Fruit fly (Drosophila melanogaster) whole organism, embryonic: ENCODE data around the gene ebi.

ENCODE experiments used
- CG10147 ChIP-seq: fragments of 200-800 bp; sonication (Bioruptor generic); optimal IDR thresholded peaks from 2 replicates; lab custom pipeline; 2019; ENCODE audit warnings: missing biosample characterization, mild to moderate bottlenecking, missing genetic modification characterization, moderate library complexity
- CG1024 ChIP-seq: fragments of 200-800 bp; sonication (Bioruptor generic); IDR thresholded peaks from 2 replicates; pipeline ENCODE4 v1.3.6; 2022; ENCODE audit warnings: missing biosample characterization, missing genetic modification characterization
- CG11085 ChIP-seq: fragments of 200-800 bp; sonication (Bioruptor generic); IDR thresholded peaks from 2 replicates; pipeline ENCODE4 v1.3.6; 2022; ENCODE audit warnings: missing biosample characterization, missing genetic modification characterization
- CG11695 ChIP-seq: fragments of 200-800 bp; sonication (Bioruptor generic); IDR thresholded peaks from 3 replicates; pipeline ENCODE4 v1.3.6; 2022; ENCODE audit warnings: missing biosample characterization, missing genetic modification characterization
- CG12391 ChIP-seq: fragments of 200-800 bp; sonication (Bioruptor generic); optimal IDR thresholded peaks from 3 replicates; lab custom pipeline; 2018; ENCODE audit warnings: missing biosample characterization, mild to moderate bottlenecking, missing genetic modification characterization, moderate library complexity
- CG14014 ChIP-seq: fragments of 200-800 bp; sonication (Bioruptor generic); IDR thresholded peaks from 2 replicates; pipeline ENCODE4 v1.3.6; 2022; ENCODE audit warnings: missing biosample characterization, missing genetic modification characterization
- CG15011 ChIP-seq: fragments of 200-800 bp; sonication (Bioruptor generic); optimal IDR thresholded peaks from 3 replicates; lab custom pipeline; 2018; ENCODE audit warnings: missing biosample characterization, mild to moderate bottlenecking, missing genetic modification characterization
- CG16813 ChIP-seq: fragments of 200-800 bp; sonication (Bioruptor generic); IDR thresholded peaks from 3 replicates; pipeline ENCODE4 v1.3.6; 2022; ENCODE audit warnings: missing biosample characterization, missing genetic modification characterization; ENCODE audit not compliant: partially characterized antibody
- CG32532 ChIP-seq: fragments of 200-800 bp; sonication (Bioruptor generic); IDR thresholded peaks from 2 replicates; pipeline ENCODE4 v1.3.6; 2022; ENCODE audit warnings: missing biosample characterization, missing genetic modification characterization
- CG4820 ChIP-seq: fragments of 200-800 bp; sonication (Bioruptor generic); optimal IDR thresholded peaks from 3 replicates; lab custom pipeline; 2016; ENCODE audit warnings: missing biosample characterization, missing genetic modification characterization
- CG8765 ChIP-seq: fragments of 200-800 bp; sonication (Bioruptor generic); IDR thresholded peaks from 2 replicates; pipeline ENCODE4 v1.3.6; 2022; ENCODE audit warnings: missing biosample characterization, missing genetic modification characterization
- CG9609 ChIP-seq: fragments of 200-800 bp; sonication (Bioruptor generic); optimal IDR thresholded peaks from 3 replicates; lab custom pipeline; 2016; ENCODE audit warnings: missing biosample characterization, missing genetic modification characterization
- CG9817 ChIP-seq: fragments of 200-800 bp; sonication (Bioruptor generic); optimal IDR thresholded peaks from 2 replicates; lab custom pipeline; 2018; ENCODE audit warnings: missing biosample characterization, mild to moderate bottlenecking, missing genetic modification characterization, moderate library complexity
- Dref ChIP-seq: fragments of 200-800 bp; sonication (Bioruptor generic); IDR thresholded peaks from 2 replicates; pipeline ENCODE4 v1.3.6; 2022; ENCODE audit warnings: missing biosample characterization, missing genetic modification characterization
- E2f2 ChIP-seq: fragments of 200-800 bp; sonication (Bioruptor generic); IDR thresholded peaks from 2 replicates; pipeline ENCODE4 v1.3.6; 2022; ENCODE audit warnings: missing biosample characterization, missing genetic modification characterization
- Eip74EF ChIP-seq, 2 experiments: fragments of 200-800 bp in 1 of 2; fragments of >200 bp in 1 of 2; sonication (Bioruptor generic) in 1 of 2; optimal IDR thresholded peaks; 2 replicates each; lab custom pipeline; 2017 to 2019; ENCODE audit warnings: missing biosample characterization in 2 of 2, missing genetic modification characterization in 2 of 2, mild to moderate bottlenecking in 1 of 2, moderate library complexity in 1 of 2
- Fer2 ChIP-seq: fragments of 200-800 bp; sonication (Bioruptor generic); optimal IDR thresholded peaks from 2 replicates; lab custom pipeline; 2018; ENCODE audit warnings: missing biosample characterization, mild to moderate bottlenecking, missing genetic modification characterization, moderate library complexity
- H2.0 ChIP-seq: fragments of 200-800 bp; sonication (Bioruptor generic); IDR thresholded peaks from 2 replicates; pipeline ENCODE4 v1.3.6; 2022; ENCODE audit warnings: missing biosample characterization, missing genetic modification characterization
- HLH3B ChIP-seq: fragments of 200-800 bp; sonication (Bioruptor generic); IDR thresholded peaks from 2 replicates; pipeline ENCODE4 v1.3.6; 2022; ENCODE audit warnings: missing biosample characterization, missing genetic modification characterization
- HLH54F ChIP-seq: fragments of 200-800 bp; sonication (Bioruptor generic); optimal IDR thresholded peaks from 3 replicates; lab custom pipeline; 2016; ENCODE audit warnings: missing biosample characterization, missing genetic modification characterization
- Hand ChIP-seq: fragments of 200-800 bp; sonication (Bioruptor generic); optimal IDR thresholded peaks from 2 replicates; lab custom pipeline; 2017; ENCODE audit warnings: mild to moderate bottlenecking, missing biosample characterization, missing genetic modification reagents, missing genetic modification characterization
- Hmx ChIP-seq: fragments of 200-800 bp; sonication (Bioruptor generic); optimal IDR thresholded peaks from 2 replicates; lab custom pipeline; 2016; ENCODE audit warnings: missing biosample characterization, missing genetic modification characterization
- MBD-R2 ChIP-seq: fragments of 200-800 bp; sonication (Bioruptor generic); IDR thresholded peaks from 2 replicates; pipeline ENCODE4 v1.3.6; 2022; ENCODE audit warnings: missing biosample characterization, missing genetic modification characterization
- MESR4 ChIP-seq: fragments of 200-800 bp; sonication (Bioruptor generic); optimal IDR thresholded peaks from 2 replicates; lab custom pipeline; 2018; ENCODE audit warnings: missing biosample characterization, mild to moderate bottlenecking, missing genetic modification characterization, moderate library complexity
- Nf-YC ChIP-seq: fragments of 200-800 bp; optimal IDR thresholded peaks from 3 replicates; lab custom pipeline; 2019; ENCODE audit warnings: missing biosample characterization, mild to moderate bottlenecking, missing genetic modification characterization, moderate library complexity
- Taf1 ChIP-seq: fragments of 200-800 bp; sonication (Bioruptor generic); IDR thresholded peaks from 2 replicates; pipeline ENCODE4 v1.3.6; 2022; ENCODE audit warnings: missing biosample characterization, missing genetic modification characterization
- ase ChIP-seq: fragments of 200-800 bp; sonication (Bioruptor generic); IDR thresholded peaks from 3 replicates; pipeline ENCODE4 v1.3.6; 2022; ENCODE audit warnings: missing biosample characterization, missing genetic modification characterization
- bab2 ChIP-seq: fragments of 200-800 bp; sonication (Bioruptor generic); optimal IDR thresholded peaks from 2 replicates; lab custom pipeline; 2016; ENCODE audit warnings: missing biosample characterization, missing genetic modification characterization
- cato ChIP-seq: fragments of 200-800 bp; sonication (Bioruptor generic); optimal IDR thresholded peaks from 2 replicates; lab custom pipeline; 2016; ENCODE audit warnings: missing biosample characterization, missing genetic modification characterization, borderline replicate concordance
- caup ChIP-seq: fragments of 200-800 bp; sonication (Bioruptor generic); optimal IDR thresholded peaks from 3 replicates; lab custom pipeline; 2017; ENCODE audit warnings: missing biosample characterization, mild to moderate bottlenecking, missing genetic modification characterization, moderate library complexity; ENCODE audit not compliant: severe bottlenecking
- dimm ChIP-seq: fragments of 200-800 bp; sonication (Bioruptor generic); IDR thresholded peaks from 2 replicates; pipeline ENCODE4 v1.3.6; 2022; ENCODE audit warnings: missing biosample characterization, missing genetic modification characterization
- ewg ChIP-seq: fragments of 200-800 bp; sonication (Bioruptor generic); optimal IDR thresholded peaks from 3 replicates; lab custom pipeline; 2017; ENCODE audit warnings: mild to moderate bottlenecking, missing biosample characterization, missing genetic modification reagents, missing genetic modification characterization
- eyg ChIP-seq: fragments of 200-800 bp; sonication (Bioruptor generic); optimal IDR thresholded peaks from 3 replicates; lab custom pipeline; 2016; ENCODE audit warnings: missing biosample characterization, missing genetic modification characterization
- ftz-f1 ChIP-seq: fragments of 200-800 bp; sonication (Bioruptor generic); optimal IDR thresholded peaks from 2 replicates; lab custom pipeline; 2016; ENCODE audit warnings: missing biosample characterization, missing genetic modification characterization
- hbn ChIP-seq: fragments of 200-800 bp; sonication (Bioruptor generic); IDR thresholded peaks from 2 replicates; pipeline ENCODE4 v1.3.6; 2022; ENCODE audit warnings: missing biosample characterization, missing genetic modification characterization; ENCODE audit not compliant: partially characterized antibody
- ken ChIP-seq: fragments of 200-800 bp; sonication (Bioruptor generic); IDR thresholded peaks from 3 replicates; pipeline ENCODE4 v1.3.6; 2022; ENCODE audit warnings: missing biosample characterization, missing genetic modification characterization
- nau ChIP-seq: fragments of 200-800 bp; sonication (Bioruptor generic); optimal IDR thresholded peaks from 3 replicates; lab custom pipeline; 2017; ENCODE audit warnings: missing biosample characterization, mild to moderate bottlenecking, missing genetic modification characterization, missing genetic modification reagents
- org-1 ChIP-seq: fragments of 200-800 bp; sonication (Bioruptor generic); optimal IDR thresholded peaks from 2 replicates; lab custom pipeline; 2017; ENCODE audit warnings: missing biosample characterization, missing genetic modification characterization
- pfk ChIP-seq: fragments of 200-800 bp; sonication (Bioruptor generic); optimal IDR thresholded peaks from 2 replicates; lab custom pipeline; 2018; ENCODE audit warnings: missing biosample characterization, mild to moderate bottlenecking, missing genetic modification characterization, moderate library complexity
- pho ChIP-seq: fragments of 200-800 bp; sonication (Bioruptor generic); optimal IDR thresholded peaks from 2 replicates; lab custom pipeline; 2016; ENCODE audit warnings: missing biosample characterization, missing genetic modification characterization
- ro ChIP-seq: fragments of 200-800 bp; sonication (Bioruptor generic); IDR thresholded peaks from 2 replicates; pipeline ENCODE4 v1.3.6; 2022; ENCODE audit warnings: missing biosample characterization, missing genetic modification characterization
- sens-2 ChIP-seq: fragments of 200-800 bp; sonication (Bioruptor generic); IDR thresholded peaks from 2 replicates; pipeline ENCODE4 v1.3.6; 2022; ENCODE audit warnings: missing biosample characterization, missing genetic modification characterization
- sr ChIP-seq: fragments of 200-800 bp; sonication (Bioruptor generic); IDR thresholded peaks from 3 replicates; pipeline ENCODE4 v1.3.6; 2022; ENCODE audit warnings: missing biosample characterization, missing genetic modification characterization
- stc ChIP-seq: fragments of 200-800 bp; sonication (Bioruptor generic); IDR thresholded peaks from 2 replicates; pipeline ENCODE4 v1.3.6; 2022; ENCODE audit warnings: missing biosample characterization, missing genetic modification characterization
- tll ChIP-seq, 2 experiments: fragments of 200-800 bp in 1 of 2; fragments of >200 bp in 1 of 2; sonication (Bioruptor generic) in 1 of 2; optimal IDR thresholded peaks; 2 replicates each; lab custom pipeline; 2017 to 2019; ENCODE audit warnings: missing biosample characterization in 2 of 2, missing genetic modification characterization in 2 of 2, mild to moderate bottlenecking in 1 of 2, moderate library complexity in 1 of 2
- tup ChIP-seq: fragments of 200-800 bp; sonication (Bioruptor generic); optimal IDR thresholded peaks from 2 replicates; lab custom pipeline; 2016; ENCODE audit warnings: missing biosample characterization, mild to moderate bottlenecking, missing genetic modification characterization, moderate library complexity
- twi ChIP-seq: fragments of 200-800 bp; optimal IDR thresholded peaks from 2 replicates; lab custom pipeline; 2019; ENCODE audit warnings: missing biosample characterization, mild to moderate bottlenecking, missing genetic modification characterization, moderate library complexity
- vfl ChIP-seq: fragments of 200-800 bp; sonication (Bioruptor generic); optimal IDR thresholded peaks from 2 replicates; lab custom pipeline; 2016; ENCODE audit warnings: missing biosample characterization, missing genetic modification characterization
- zfh1 ChIP-seq: fragments of 200-800 bp; sonication (Bioruptor generic); IDR thresholded peaks from 3 replicates; pipeline ENCODE4 v1.3.6; 2022; ENCODE audit warnings: missing biosample characterization, missing genetic modification characterization

ebi gene

DNA sequence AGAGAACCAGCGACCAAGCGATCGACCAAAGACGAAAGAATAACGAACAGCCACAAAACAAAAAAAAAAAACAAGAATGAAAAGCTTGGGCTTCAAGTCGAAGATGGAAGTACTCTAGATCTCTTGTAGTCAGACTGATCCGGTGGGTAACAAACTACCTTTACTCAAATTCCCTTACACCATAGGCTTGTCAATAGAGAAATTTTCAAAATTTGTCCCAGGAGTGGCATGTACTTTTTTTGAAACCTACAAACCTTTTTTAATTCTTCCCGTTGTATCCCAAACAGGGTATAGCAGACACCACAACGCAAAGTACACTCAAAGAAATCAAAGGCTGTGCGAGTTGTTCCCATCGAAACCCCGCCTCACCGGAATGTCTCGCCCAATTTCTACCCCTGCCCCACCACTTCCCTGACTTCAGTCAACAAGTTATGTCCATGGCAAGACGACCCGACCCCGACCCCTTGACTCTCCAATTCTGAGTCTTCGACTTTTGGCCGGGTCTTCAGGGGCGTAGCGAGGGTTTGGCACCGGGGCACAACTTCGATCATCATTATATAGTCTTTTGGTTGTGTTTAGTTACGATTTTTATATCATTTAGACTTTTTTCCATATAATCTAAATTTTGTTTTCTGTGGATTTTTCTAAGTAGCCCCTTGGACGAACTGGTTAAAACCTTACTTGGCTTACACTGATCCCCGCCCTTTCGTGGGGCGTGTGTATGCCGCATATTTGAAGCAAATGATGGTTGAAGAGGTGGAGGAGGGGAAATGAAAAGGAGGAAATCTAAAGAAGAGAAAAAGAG is 15.0 kb downstream of the ebi start (continued):
- peak; percentile 62 for TF ChIP-seq CG12391 (tag; lab: Kevin White, UChicago)
- peak; percentile 62; the same call in 1 of the 3 replicates for TF ChIP-seq zfh1 (GFP tag; lab: Robert Waterston, UW)
- TF ChIP-seq ftz-f1, result no peak
- TF ChIP-seq dimm (GFP tag; lab: Robert Waterston, UW), result no peak
- peak; percentile 23 for TF ChIP-seq bab2 (GFP tag; lab: Kevin White, UChicago)
- TF ChIP-seq ase (GFP tag; lab: Robert Waterston, UW), result no peak
- TF ChIP-seq org-1 (GFP tag; lab: Kevin White, UChicago), result peak; percentile 18
- no peak for TF ChIP-seq sens-2 (GFP tag; lab: Robert Waterston, UW)
- no peak for TF ChIP-seq CG1024 (GFP tag; lab: Robert Waterston, UW)
- peak; percentile 39 for TF ChIP-seq eyg (GFP tag; lab: Kevin White, UChicago)
- TF ChIP-seq Taf1, result no peak
- TF ChIP-seq Hmx (GFP tag; lab: Kevin White, UChicago), result no peak
- TF ChIP-seq vfl (GFP tag; lab: Kevin White, UChicago), result peak; percentile 59
- TF ChIP-seq MESR4, result no peak
- peak; percentile 56; the same call in 1 of the 2 replicates for TF ChIP-seq CG8765 (GFP tag; lab: Robert Waterston, UW)
- TF ChIP-seq cato, result no peak
- no peak for TF ChIP-seq CG14014 (GFP tag; lab: Robert Waterston, UW)
- no peak for TF ChIP-seq pfk
- TF ChIP-seq CG10147 (GFP tag; lab: Kevin White, UChicago), result no peak
- peak; percentile 59; the same call in 1 of the 3 replicates for TF ChIP-seq ken (GFP tag; lab: Robert Waterston, UW)
- TF ChIP-seq CG32532 (GFP tag; lab: Robert Waterston, UW), result peak; percentile 60
- no peak for TF ChIP-seq Eip74EF (GFP tag; optimal IDR thresholded peaks at IDR 0.05; lab: Kevin White, UChicago)
- peak; percentile 26; the same call in 1 of the 2 replicates for TF ChIP-seq E2f2
- no peak for TF ChIP-seq twi (tag; lab: Kevin White, UChicago)
- no peak for TF ChIP-seq tll (GFP tag; optimal IDR thresholded peaks at IDR 0.05; lab: Kevin White, UChicago)
- peak; percentile 52 for TF ChIP-seq pho
- TF ChIP-seq CG4820, result peak; percentile 23
- 0 out of 2 replicates have a peak, but pooled peaks have one; percentile 12 for TF ChIP-seq MBD-R2 (GFP tag; lab: Robert Waterston, UW)
- TF ChIP-seq CG15011 (GFP tag; lab: Kevin White, UChicago), result no peak
- TF ChIP-seq tup (GFP tag; lab: Kevin White, UChicago), result no peak
- TF ChIP-seq HLH54F (GFP tag; lab: Kevin White, UChicago), result peak; percentile 37
- TF ChIP-seq nau (GFP tag; lab: Kevin White, UChicago), result no peak
- no peak for TF ChIP-seq Dref (GFP tag; lab: Robert Waterston, UW)
- TF ChIP-seq HLH3B (GFP tag; lab: Robert Waterston, UW), result peak; percentile 37; the same call in 1 of the 2 replicates
- TF ChIP-seq ewg (GFP tag; lab: Kevin White, UChicago), result peak; percentile 20
- 0 out of 2 replicates have a peak, but pooled peaks have one; percentile 21 for TF ChIP-seq CG11085 (GFP tag; lab: Robert Waterston, UW)
- TF ChIP-seq sr (GFP tag; lab: Robert Waterston, UW), result no peak
- no peak for TF ChIP-seq H2.0
- TF ChIP-seq Hand, result no peak
- no peak for TF ChIP-seq CG9817 (tag; lab: Kevin White, UChicago)
- no peak for TF ChIP-seq ro (GFP tag; lab: Robert Waterston, UW)
- TF ChIP-seq hbn (GFP tag; lab: Robert Waterston, UW), result no peak
- no peak for TF ChIP-seq stc (GFP tag; lab: Robert Waterston, UW)
- TF ChIP-seq CG11695, result no peak
- TF ChIP-seq caup (GFP tag; lab: Kevin White, UChicago), result no peak
- TF ChIP-seq CG9609 (GFP tag; lab: Kevin White, UChicago), result peak; percentile 41
- TF ChIP-seq Fer2, result no peak
- TF ChIP-seq Nf-YC (tag; lab: Kevin White, UChicago), result no peak
- peak; percentile 34; the same call in 1 of the 3 replicates for TF ChIP-seq CG16813 (GFP tag; lab: Robert Waterston, UW)
